Worm (Caenorhabditis elegans) whole organism, L4 larva: ENCODE results near the gene cyp-13A2.

Experiments
- Y75B8A.6 ChIP-seq: fragments of 200-800 bp; sonication (Bioruptor generic); IDR thresholded peaks from 2 replicates; pipeline ENCODE4 v1.3.6; 2022; ENCODE audit warnings: missing genetic modification reagents, missing genetic modification characterization, missing compliant biosample characterization
- aly-2 ChIP-seq: sonication (generic microtip); optimal IDR thresholded peaks from 2 replicates; lab custom pipeline; 2018; ENCODE audit warnings: missing biosample characterization, missing genetic modification characterization
- ces-1 ChIP-seq: fragments of 150-350 bp; sonication (generic microtip); optimal IDR thresholded peaks from 4 replicates; lab custom pipeline; 2014; ENCODE audit warnings: missing biosample characterization, missing genetic modification reagents, missing genetic modification characterization
- dmd-9 ChIP-seq: fragments of 200-800 bp; sonication (Bioruptor generic); IDR thresholded peaks from 2 replicates; pipeline ENCODE4 v1.3.6; 2022; ENCODE audit warnings: missing genetic modification reagents, missing genetic modification characterization, missing compliant biosample characterization
- nhr-11 ChIP-seq: fragments of 150-350 bp; optimal IDR thresholded peaks from 2 replicates; lab custom pipeline; 2014; ENCODE audit warnings: missing biosample characterization, missing genetic modification characterization
- nhr-41 ChIP-seq: fragments of 200-800 bp; sonication (Bioruptor generic); IDR thresholded peaks from 2 replicates; pipeline ENCODE4 v1.3.6; 2022; ENCODE audit warnings: missing genetic modification reagents, missing genetic modification characterization, missing compliant biosample characterization
- nhr-42 ChIP-seq: fragments of 200-800 bp; sonication (Bioruptor generic); IDR thresholded peaks from 2 replicates; pipeline ENCODE4 v1.3.6; 2022; ENCODE audit warnings: missing genetic modification characterization, missing compliant biosample characterization
- nhr-76 ChIP-seq: fragments of 150-350 bp; optimal IDR thresholded peaks from 2 replicates; lab custom pipeline; 2014; ENCODE audit warnings: missing biosample characterization, missing genetic modification characterization
- pha-4 ChIP-seq, 2 experiments: fragments of 150-350 bp in 1 of 2; fragments of 200-800 bp in 1 of 2; sonication (Bioruptor generic) in 1 of 2; IDR thresholded peaks in 1 of 2; optimal IDR thresholded peaks in 1 of 2; 2 replicates each; pipeline versions ENCODE4 v1.3.6 to Lab custom; 2014 to 2022; ENCODE audit warnings: missing genetic modification characterization in 2 of 2, missing genetic modification reagents in 2 of 2, missing biosample characterization in 1 of 2, missing compliant biosample characterization in 1 of 2
- skn-1 ChIP-seq: fragments of 150-350 bp; optimal IDR thresholded peaks from 2 replicates; lab custom pipeline; 2014; ENCODE audit warnings: missing biosample characterization, missing genetic modification characterization
- unc-130 ChIP-seq: sonication (generic microtip); optimal IDR thresholded peaks from 2 replicates; lab custom pipeline; 2016; ENCODE audit warnings: missing genetic modification reagents, missing genetic modification characterization, missing compliant biosample characterization
- unc-62 ChIP-seq, 3 experiments: fragments of 150-350 bp in 1 of 3; sonication (generic microtip); optimal IDR thresholded peaks in 2 of 3; peaks in 1 of 3; 1 replicate in 1 of 3; 2 replicates in 2 of 3; lab custom pipeline; 2014 to 2017; ENCODE audit warnings: missing biosample characterization in 3 of 3, missing genetic modification characterization in 3 of 3, missing genetic modification reagents in 3 of 3, missing genotype in 1 of 3
- zag-1 ChIP-seq: fragments of 150-350 bp; optimal IDR thresholded peaks from 2 replicates; lab custom pipeline; 2014; ENCODE audit warnings: missing biosample characterization, missing genetic modification characterization
- ztf-11 ChIP-seq: fragments of 150-350 bp; optimal IDR thresholded peaks from 2 replicates; lab custom pipeline; 2014; ENCODE audit warnings: missing biosample characterization, missing genetic modification characterization

- TF ChIP-seq aly-2 (no peak), skn-1 (no peak), zag-1 (tag; lab: Kevin White, UChicago) (no peak), pha-4 (GFP tag; IDR thresholded peaks at IDR 0.05; lab: Robert Waterston, UW) (no peak), pha-4 (tag; optimal IDR thresholded peaks at IDR 0.05; lab: Kevin White, UChicago) (no peak), ces-1 (no peak), nhr-11 (tag; lab: Kevin White, UChicago) (no peak), Y75B8A.6 (no peak), unc-130 (GFP tag; lab: Kevin White, UChicago) (no peak), unc-62 (GFP tag; optimal IDR thresholded peaks at IDR 0.05 in 1 of 2; lab: Kevin White, UChicago) (no peak), unc-62 (tag; optimal IDR thresholded peaks at IDR 0.05; lab: Kevin White, UChicago) (no peak), nhr-42 (no peak), dmd-9 (GFP tag; lab: Robert Waterston, UW) (no peak), nhr-76 (tag; lab: Kevin White, UChicago) (no peak), nhr-41 (GFP tag; lab: Robert Waterston, UW) (no peak), ztf-11 (no peak)
Observed at ce11 chrII:9755425-9755824, 32.0 kb downstream of the cyp-13A2 start.
